ENCODE assay signal across 1 fruit fly cellular context in the genomic region with DNA sequence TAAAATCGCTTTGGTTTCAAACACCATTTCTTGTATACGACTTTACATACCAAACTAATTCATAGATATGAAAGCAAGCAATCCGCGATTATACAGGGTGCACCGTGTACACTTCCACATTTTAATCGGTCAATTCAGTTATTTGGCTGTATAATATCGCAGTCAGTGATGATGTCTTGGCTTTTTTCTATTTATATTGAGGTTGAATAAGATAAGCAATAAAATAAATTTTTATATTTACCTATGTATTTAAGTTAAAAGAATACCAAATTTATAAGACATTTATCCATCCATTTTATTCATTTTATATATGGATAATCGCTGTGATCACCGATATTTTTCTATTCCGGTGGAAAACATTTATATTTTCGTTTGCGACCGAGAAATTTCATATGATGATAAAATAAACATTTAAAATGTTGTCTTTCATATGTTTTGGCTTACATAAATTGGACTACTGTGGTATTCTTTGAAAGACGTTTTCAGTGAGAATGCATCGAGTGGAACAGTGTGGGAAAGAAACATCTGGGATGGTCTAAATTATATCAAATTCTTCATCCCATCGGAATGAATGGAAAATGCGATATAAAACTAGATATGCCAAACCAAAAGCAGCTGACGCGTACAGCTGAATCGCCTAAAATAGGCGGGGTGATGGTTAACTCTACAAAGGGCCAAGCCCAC.
TF ChIP-seq lines count a peak whose summit lies in the region.

A gene (minus strand): TSS at position 85 of the 684 bp plus-strand sequence.

TF ChIP-seq in whole organism, embryonic, 481 proteins besides CTCF, POLR2A, EP300 and RAD21 (continued from another document and continues in another):
- TF ChIP-seq CG12236 (GFP tag; optimal IDR thresholded peaks at IDR 0.05; lab: Kevin White, UChicago): no peak
- no peak for TF ChIP-seq br (optimal IDR thresholded peaks at IDR 0.05; lab: Kevin White, UChicago)
- no peak for TF ChIP-seq schlank (tag; optimal IDR thresholded peaks at IDR 0.05; lab: Kevin White, UChicago)
- no peak for TF ChIP-seq CG3838 (GFP tag; optimal IDR thresholded peaks at IDR 0.05; lab: Kevin White, UChicago)
- no peak for TF ChIP-seq CG3407 (GFP tag; optimal IDR thresholded peaks at IDR 0.05; lab: Kevin White, UChicago)
- no peak for TF ChIP-seq CG18011 (GFP tag; optimal IDR thresholded peaks at IDR 0.05; lab: Kevin White, UChicago)
- no peak for TF ChIP-seq E2f2 (GFP tag; IDR thresholded peaks at IDR 0.05; lab: Robert Waterston, UW)
- peak; percentile 33 for TF ChIP-seq CG14710 (tag; optimal IDR thresholded peaks at IDR 0.05; lab: Kevin White, UChicago)
- no peak for TF ChIP-seq MTF-1 (GFP tag; optimal IDR thresholded peaks at IDR 0.05; lab: Kevin White, UChicago; ENCODE audit: borderline replicate concordance)
- TF ChIP-seq Bgb (GFP tag; IDR thresholded peaks at IDR 0.05; lab: Robert Waterston, UW; ENCODE audit: partially characterized antibody): peak; percentile 52; the same call in 1 of the 2 replicates
- TF ChIP-seq disco-r (GFP tag; optimal IDR thresholded peaks at IDR 0.05; lab: Kevin White, UChicago): no peak
- TF ChIP-seq Stat92E (GFP tag; optimal IDR thresholded peaks at IDR 0.05; lab: Kevin White, UChicago): peak in 1 of 3 experiments; percentile 17
- peak; percentile 40 for TF ChIP-seq gem (tag; optimal IDR thresholded peaks at IDR 0.05; lab: Kevin White, UChicago)
- TF ChIP-seq CG8359 (GFP tag; optimal IDR thresholded peaks at IDR 0.05; lab: Kevin White, UChicago; ENCODE audit: borderline replicate concordance): no peak
- TF ChIP-seq CG10462 (GFP tag; optimal IDR thresholded peaks at IDR 0.05; lab: Kevin White, UChicago): no peak
- TF ChIP-seq CG11560 (tag; IDR thresholded peaks at IDR 0.05; lab: Robert Waterston, UW): no peak
- TF ChIP-seq CG18262 (tag; optimal IDR thresholded peaks at IDR 0.05; lab: Kevin White, UChicago): peak; percentile 37
- peak; percentile 35 for TF ChIP-seq CG17829 (tag; optimal IDR thresholded peaks at IDR 0.05; lab: Kevin White, UChicago)
- no peak for TF ChIP-seq bsh (GFP tag; optimal IDR thresholded peaks at IDR 0.05; lab: Kevin White, UChicago)
- no peak for TF ChIP-seq CG2678 (tag; optimal IDR thresholded peaks at IDR 0.05; lab: Kevin White, UChicago)
- TF ChIP-seq CG17612 (GFP tag; IDR thresholded peaks at IDR 0.05; lab: Robert Waterston, UW): no peak
- peak; percentile 34 for TF ChIP-seq CG13424 (tag; optimal IDR thresholded peaks at IDR 0.05; lab: Kevin White, UChicago)
- TF ChIP-seq CG12155 (GFP tag; optimal IDR thresholded peaks at IDR 0.05; lab: Kevin White, UChicago): no peak
- TF ChIP-seq zfh1 (GFP tag; IDR thresholded peaks at IDR 0.05; lab: Robert Waterston, UW): no peak
- TF ChIP-seq mld (GFP tag; IDR thresholded peaks at IDR 0.05; lab: Robert Waterston, UW; ENCODE audit: partially characterized antibody): no peak
- no peak for TF ChIP-seq zen2 (GFP tag; IDR thresholded peaks at IDR 0.05; lab: Robert Waterston, UW; ENCODE audit: partially characterized antibody)
- TF ChIP-seq CG9215 (GFP tag; IDR thresholded peaks at IDR 0.05; lab: Robert Waterston, UW): no peak
- peak; percentile 32; the same call in 1 of the 3 replicates for TF ChIP-seq CG6791 (GFP tag; IDR thresholded peaks at IDR 0.05; lab: Robert Waterston, UW; ENCODE audit: partially characterized antibody)
- no peak for TF ChIP-seq D19B (GFP tag; optimal IDR thresholded peaks at IDR 0.05; lab: Kevin White, UChicago)
- TF ChIP-seq HHEX (GFP tag; optimal IDR thresholded peaks at IDR 0.05; lab: Kevin White, UChicago): no peak
- TF ChIP-seq knrl (GFP tag; IDR thresholded peaks at IDR 0.05; lab: Robert Waterston, UW; ENCODE audit: partially characterized antibody): peak; percentile 50; the same call in 2 of the 3 replicates
- TF ChIP-seq Sin3A (optimal IDR thresholded peaks at IDR 0.05; lab: Kevin White, UChicago): no peak
- no peak for TF ChIP-seq p53 (GFP tag; optimal IDR thresholded peaks at IDR 0.05; lab: Kevin White, UChicago)
- TF ChIP-seq CG2129 (GFP tag; IDR thresholded peaks at IDR 0.05; lab: Robert Waterston, UW; ENCODE audit: partially characterized antibody): no peak
- peak; percentile 58; the same call in 1 of the 2 replicates for TF ChIP-seq CG10366 (GFP tag; IDR thresholded peaks at IDR 0.05; lab: Robert Waterston, UW)
- no peak for TF ChIP-seq CG10543 (GFP tag; optimal IDR thresholded peaks at IDR 0.05; lab: Kevin White, UChicago)
- peak; percentile 75; the same call in 2 of the 3 replicates for TF ChIP-seq Opbp (GFP tag; IDR thresholded peaks at IDR 0.05; lab: Robert Waterston, UW; ENCODE audit: partially characterized antibody)
- no peak for TF ChIP-seq toy (GFP tag; IDR thresholded peaks at IDR 0.05; lab: Robert Waterston, UW)
- no peak for TF ChIP-seq CG9817 (tag; optimal IDR thresholded peaks at IDR 0.05; lab: Kevin White, UChicago)
- TF ChIP-seq Taf1 (GFP tag; IDR thresholded peaks at IDR 0.05; lab: Robert Waterston, UW): no peak
- TF ChIP-seq CG6689 (GFP tag; IDR thresholded peaks at IDR 0.05; lab: Robert Waterston, UW): no peak
- no peak for TF ChIP-seq Poxn (GFP tag; IDR thresholded peaks at IDR 0.05; lab: Robert Waterston, UW)
- no peak for TF ChIP-seq prd (optimal IDR thresholded peaks at IDR 0.05; lab: Kevin White, UChicago)
- TF ChIP-seq prd (GFP tag; IDR thresholded peaks at IDR 0.05; lab: Robert Waterston, UW): 0 out of 3 replicates have a peak, but pooled peaks have one; percentile 20
- no peak for TF ChIP-seq pan (optimal IDR thresholded peaks at IDR 0.05; lab: Kevin White, UChicago)
- TF ChIP-seq pan (GFP tag; optimal IDR thresholded peaks at IDR 0.05 in 1 of 2, IDR thresholded peaks at IDR 0.05 in 1 of 2): no peak
- peak; percentile 86 for TF ChIP-seq pfk (GFP tag; optimal IDR thresholded peaks at IDR 0.05; lab: Kevin White, UChicago)
- no peak for TF ChIP-seq CG14050 (GFP tag; IDR thresholded peaks at IDR 0.05; lab: Robert Waterston, UW)
- no peak for TF ChIP-seq CG14014 (GFP tag; IDR thresholded peaks at IDR 0.05; lab: Robert Waterston, UW)
- no peak for TF ChIP-seq CG8281 (tag; optimal IDR thresholded peaks at IDR 0.05; lab: Kevin White, UChicago)
- no peak for TF ChIP-seq zen (tag; optimal IDR thresholded peaks at IDR 0.05; lab: Kevin White, UChicago)
- TF ChIP-seq CG7786 (GFP tag; optimal IDR thresholded peaks at IDR 0.05; lab: Kevin White, UChicago): no peak
- no peak for TF ChIP-seq gcm2 (GFP tag; optimal IDR thresholded peaks at IDR 0.05; lab: Kevin White, UChicago)
- peak; percentile 17 for TF ChIP-seq CG13775 (GFP tag; optimal IDR thresholded peaks at IDR 0.05; lab: Kevin White, UChicago)
- TF ChIP-seq Adf1 (GFP tag; IDR thresholded peaks at IDR 0.05; lab: Robert Waterston, UW): no peak
- no peak for TF ChIP-seq insv (GFP tag; optimal IDR thresholded peaks at IDR 0.05; lab: Kevin White, UChicago)
- TF ChIP-seq CG7963 (GFP tag; IDR thresholded peaks at IDR 0.05; lab: Robert Waterston, UW; ENCODE audit: partially characterized antibody): no peak
- peak; percentile 66 for TF ChIP-seq nmo (GFP tag; optimal IDR thresholded peaks at IDR 0.05; lab: Kevin White, UChicago)
- no peak for TF ChIP-seq CG9797 (GFP tag; optimal IDR thresholded peaks at IDR 0.05; lab: Kevin White, UChicago)
- no peak for TF ChIP-seq jumu (GFP tag; optimal IDR thresholded peaks at IDR 0.05; lab: Kevin White, UChicago)
- no peak for TF ChIP-seq seq (GFP tag; IDR thresholded peaks at IDR 0.05; lab: Robert Waterston, UW)
- peak; percentile 46; the same call in 1 of the 2 replicates for TF ChIP-seq CG31441 (GFP tag; IDR thresholded peaks at IDR 0.05; lab: Robert Waterston, UW)
- TF ChIP-seq dmrt99B (tag; optimal IDR thresholded peaks at IDR 0.05; lab: Kevin White, UChicago): no peak
- TF ChIP-seq sc (optimal IDR thresholded peaks at IDR 0.05; lab: Kevin White, UChicago): no peak
- TF ChIP-seq sc (GFP tag; optimal IDR thresholded peaks at IDR 0.05; lab: Kevin White, UChicago): no peak
- peak; percentile 24 for TF ChIP-seq Sox100B (GFP tag; optimal IDR thresholded peaks at IDR 0.05; lab: Kevin White, UChicago)
- TF ChIP-seq CG1024 (GFP tag; IDR thresholded peaks at IDR 0.05; lab: Robert Waterston, UW): peak; percentile 96
- peak; percentile 45; the same call in 1 of the 2 replicates for TF ChIP-seq CG13287 (GFP tag; IDR thresholded peaks at IDR 0.05; lab: Robert Waterston, UW; ENCODE audit: partially characterized antibody)
- no peak for TF ChIP-seq ewg (GFP tag; optimal IDR thresholded peaks at IDR 0.05; lab: Kevin White, UChicago)
- no peak for TF ChIP-seq CG8388 (GFP tag; optimal IDR thresholded peaks at IDR 0.05; lab: Kevin White, UChicago)
- TF ChIP-seq tin (GFP tag; optimal IDR thresholded peaks at IDR 0.05; lab: Kevin White, UChicago): no peak
- 0 out of 2 replicates have a peak, but pooled peaks have one; percentile 42 for TF ChIP-seq vvl (GFP tag; IDR thresholded peaks at IDR 0.05; lab: Robert Waterston, UW)
- no peak for TF ChIP-seq lbe (GFP tag; optimal IDR thresholded peaks at IDR 0.05; lab: Kevin White, UChicago)
- TF ChIP-seq CHES-1-like (GFP tag; optimal IDR thresholded peaks at IDR 0.05; lab: Kevin White, UChicago): peak; percentile 12
- no peak for TF ChIP-seq slou (GFP tag; optimal IDR thresholded peaks at IDR 0.05; lab: Kevin White, UChicago)
- TF ChIP-seq Dek (tag; optimal IDR thresholded peaks at IDR 0.05; lab: Kevin White, UChicago): no peak
- TF ChIP-seq CG2202 (tag; optimal IDR thresholded peaks at IDR 0.05; lab: Kevin White, UChicago): no peak
- TF ChIP-seq row (GFP tag; IDR thresholded peaks at IDR 0.05; lab: Robert Waterston, UW): peak; percentile 89
- no peak for TF ChIP-seq fd102C (GFP tag; optimal IDR thresholded peaks at IDR 0.05; lab: Kevin White, UChicago)
- TF ChIP-seq lola (GFP tag; optimal IDR thresholded peaks at IDR 0.05; lab: Kevin White, UChicago): peak in 1 of 3 experiments; percentile 18
- TF ChIP-seq chm (GFP tag; IDR thresholded peaks at IDR 0.05; lab: Robert Waterston, UW): no peak
- peak; percentile 58 for TF ChIP-seq CG16813 (GFP tag; IDR thresholded peaks at IDR 0.05; lab: Robert Waterston, UW; ENCODE audit: partially characterized antibody)
- peak; percentile 47; the same call in 1 of the 2 replicates for TF ChIP-seq unc-4 (GFP tag; IDR thresholded peaks at IDR 0.05; lab: Robert Waterston, UW; ENCODE audit: partially characterized antibody)
- peak; percentile 87 for TF ChIP-seq ssp (GFP tag; IDR thresholded peaks at IDR 0.05; lab: Robert Waterston, UW)
- TF ChIP-seq lilli (GFP tag; optimal IDR thresholded peaks at IDR 0.05; lab: Kevin White, UChicago): peak; percentile 5
- no peak for TF ChIP-seq HLH3B (GFP tag; IDR thresholded peaks at IDR 0.05; lab: Robert Waterston, UW)
- TF ChIP-seq danr (GFP tag; IDR thresholded peaks at IDR 0.05; lab: Robert Waterston, UW): no peak
- peak; percentile 2 for TF ChIP-seq zfh2 (GFP tag; optimal IDR thresholded peaks at IDR 0.05; lab: Kevin White, UChicago)
- TF ChIP-seq hbn (GFP tag; IDR thresholded peaks at IDR 0.05; lab: Robert Waterston, UW; ENCODE audit: partially characterized antibody): peak; percentile 30; the same call in 1 of the 2 replicates
- no peak for TF ChIP-seq CG9932 (GFP tag; IDR thresholded peaks at IDR 0.05; lab: Robert Waterston, UW)
- TF ChIP-seq CG15479 (GFP tag; optimal IDR thresholded peaks at IDR 0.05; lab: Kevin White, UChicago): no peak
- no peak for TF ChIP-seq trh (GFP tag; optimal IDR thresholded peaks at IDR 0.05; lab: Kevin White, UChicago)
- TF ChIP-seq Xbp1 (GFP tag; optimal IDR thresholded peaks at IDR 0.05; lab: Kevin White, UChicago): peak; percentile 48
- no peak for TF ChIP-seq Jarid2 (GFP tag; optimal IDR thresholded peaks at IDR 0.05; lab: Kevin White, UChicago)
- TF ChIP-seq mam (GFP tag; optimal IDR thresholded peaks at IDR 0.05; lab: Kevin White, UChicago): no peak
- no peak for TF ChIP-seq CG16863 (GFP tag; optimal IDR thresholded peaks at IDR 0.05; lab: Kevin White, UChicago)
- TF ChIP-seq pzg (GFP tag; optimal IDR thresholded peaks at IDR 0.05; lab: Kevin White, UChicago): peak; percentile 58
- no peak for TF ChIP-seq CG1602 (GFP tag; optimal IDR thresholded peaks at IDR 0.05; lab: Kevin White, UChicago)
- no peak for TF ChIP-seq dmrt11E (tag; optimal IDR thresholded peaks at IDR 0.05; lab: Kevin White, UChicago)
- TF ChIP-seq lmd (GFP tag; IDR thresholded peaks at IDR 0.05; lab: Robert Waterston, UW): no peak
- no peak for TF ChIP-seq rib (GFP tag; IDR thresholded peaks at IDR 0.05; lab: Robert Waterston, UW)
- no peak for TF ChIP-seq Kr (GFP tag; optimal IDR thresholded peaks at IDR 0.05; lab: Kevin White, UChicago)
- TF ChIP-seq tup (GFP tag; optimal IDR thresholded peaks at IDR 0.05; lab: Kevin White, UChicago): no peak
- no peak for TF ChIP-seq otp (GFP tag; IDR thresholded peaks at IDR 0.05; lab: Robert Waterston, UW)
- TF ChIP-seq oc (tag; optimal IDR thresholded peaks at IDR 0.05; lab: Kevin White, UChicago): no peak
- no peak for TF ChIP-seq B-H1 (GFP tag; IDR thresholded peaks at IDR 0.05; lab: Robert Waterston, UW)
- TF ChIP-seq crc (GFP tag; optimal IDR thresholded peaks at IDR 0.05; lab: Kevin White, UChicago): no peak
- no peak for TF ChIP-seq chn (GFP tag; optimal IDR thresholded peaks at IDR 0.05; lab: Kevin White, UChicago)
- no peak for TF ChIP-seq E2f1 (GFP tag; IDR thresholded peaks at IDR 0.05; lab: Robert Waterston, UW)
- no peak for TF ChIP-seq usp (GFP tag; optimal IDR thresholded peaks at IDR 0.05; lab: Kevin White, UChicago)
- peak; percentile 73 for TF ChIP-seq CG4617 (GFP tag; optimal IDR thresholded peaks at IDR 0.05; lab: Kevin White, UChicago; ENCODE audit: borderline replicate concordance)
- peak; percentile 13 for TF ChIP-seq Ets65A (GFP tag; lab: Kevin White, UChicago)
- no peak for TF ChIP-seq CG5180 (GFP tag; optimal IDR thresholded peaks at IDR 0.05; lab: Kevin White, UChicago)
- TF ChIP-seq CG12219 (GFP tag; optimal IDR thresholded peaks at IDR 0.05; lab: Kevin White, UChicago): no peak
- no peak for TF ChIP-seq CG14441 (GFP tag; IDR thresholded peaks at IDR 0.05; lab: Robert Waterston, UW)
- TF ChIP-seq sug (tag; optimal IDR thresholded peaks at IDR 0.05; lab: Kevin White, UChicago): peak; percentile 15
- TF ChIP-seq Six4 (GFP tag; optimal IDR thresholded peaks at IDR 0.05; lab: Kevin White, UChicago): no peak
- no peak for TF ChIP-seq CG4360 (GFP tag; IDR thresholded peaks at IDR 0.05; lab: Robert Waterston, UW)
- peak; percentile 1 for TF ChIP-seq stwl (tag; optimal IDR thresholded peaks at IDR 0.05; lab: Kevin White, UChicago)
- TF ChIP-seq HLH54F (GFP tag; optimal IDR thresholded peaks at IDR 0.05; lab: Kevin White, UChicago): peak; percentile 5
- TF ChIP-seq Hr3 (GFP tag; optimal IDR thresholded peaks at IDR 0.05; lab: Kevin White, UChicago): no peak
- TF ChIP-seq CG31224 (GFP tag; IDR thresholded peaks at IDR 0.05; lab: Robert Waterston, UW): no peak
- no peak for TF ChIP-seq chinmo (GFP tag; IDR thresholded peaks at IDR 0.05; lab: Robert Waterston, UW; ENCODE audit: partially characterized antibody)
- no peak for TF ChIP-seq CG10959 (GFP tag; IDR thresholded peaks at IDR 0.05; lab: Robert Waterston, UW)
